Fruit fly (Drosophila melanogaster) whole organism, embryonic: ENCODE results near the gene Son.

Experiments
- Atf6 ChIP-seq: fragments of 200-800 bp; sonication (Bioruptor generic); IDR thresholded peaks from 2 replicates; pipeline ENCODE4 v1.3.6; 2022; ENCODE audit warnings: missing biosample characterization, missing genetic modification characterization
- B-H2 ChIP-seq: fragments of 200-800 bp; sonication (Bioruptor generic); optimal IDR thresholded peaks from 2 replicates; lab custom pipeline; 2018; ENCODE audit warnings: missing biosample characterization, mild to moderate bottlenecking, missing genetic modification characterization
- Blimp-1 ChIP-seq: fragments of 200-800 bp; sonication (Bioruptor generic); optimal IDR thresholded peaks from 3 replicates; lab custom pipeline; 2018; ENCODE audit warnings: missing biosample characterization, missing genetic modification characterization, mild to moderate bottlenecking, moderate library complexity, missing genetic modification reagents
- CG10274 ChIP-seq: fragments of 200-800 bp; sonication (Bioruptor generic); optimal IDR thresholded peaks from 3 replicates; lab custom pipeline; 2017; ENCODE audit warnings: missing biosample characterization, mild to moderate bottlenecking, missing genetic modification characterization
- CG11398 ChIP-seq: fragments of 200-800 bp; sonication (Bioruptor generic); optimal IDR thresholded peaks from 2 replicates; lab custom pipeline; 2016; ENCODE audit warnings: missing biosample characterization, missing genetic modification characterization
- CG11456 ChIP-seq: fragments of 200-800 bp; sonication (Bioruptor generic); IDR thresholded peaks from 3 replicates; pipeline ENCODE4 v1.3.6; 2022; ENCODE audit warnings: missing biosample characterization, missing genetic modification characterization
- CG13775 ChIP-seq: fragments of 200-800 bp; sonication (Bioruptor generic); optimal IDR thresholded peaks from 3 replicates; lab custom pipeline; 2017; ENCODE audit warnings: missing biosample characterization, mild to moderate bottlenecking, missing genetic modification characterization
- CG15601 ChIP-seq: fragments of 200-800 bp; sonication (Bioruptor generic); optimal IDR thresholded peaks from 3 replicates; lab custom pipeline; 2019; ENCODE audit warnings: missing biosample characterization, mild to moderate bottlenecking, missing genetic modification characterization, moderate library complexity
- CG18599 ChIP-seq: fragments of 200-800 bp; sonication (Bioruptor generic); optimal IDR thresholded peaks from 3 replicates; lab custom pipeline; 2017; ENCODE audit warnings: missing biosample characterization, missing genetic modification characterization, mild to moderate bottlenecking, moderate library complexity, missing genetic modification reagents
- CG18764 ChIP-seq: fragments of 200-800 bp; sonication (Bioruptor generic); optimal IDR thresholded peaks from 3 replicates; lab custom pipeline; 2016; ENCODE audit warnings: missing biosample characterization, missing genetic modification characterization
- CG2116 ChIP-seq: fragments of 200-800 bp; sonication (Bioruptor generic); optimal IDR thresholded peaks from 3 replicates; lab custom pipeline; 2018; ENCODE audit warnings: missing biosample characterization, mild to moderate bottlenecking, missing genetic modification characterization
- CG2678 ChIP-seq: fragments of 200-800 bp; sonication (Bioruptor generic); optimal IDR thresholded peaks from 3 replicates; lab custom pipeline; 2019; ENCODE audit warnings: missing biosample characterization, mild to moderate bottlenecking, missing genetic modification characterization, moderate library complexity
- CG4424 ChIP-seq: fragments of 200-800 bp; sonication (Bioruptor generic); optimal IDR thresholded peaks from 3 replicates; lab custom pipeline; 2016; ENCODE audit warnings: missing biosample characterization, missing genetic modification characterization
- CG5245 ChIP-seq: fragments of 200-800 bp; sonication (Bioruptor generic); optimal IDR thresholded peaks from 3 replicates; lab custom pipeline; 2016; ENCODE audit warnings: missing biosample characterization, missing genetic modification characterization
- CG6689 ChIP-seq: fragments of 200-800 bp; sonication (Bioruptor generic); IDR thresholded peaks from 2 replicates; pipeline ENCODE4 v1.3.6; 2022; ENCODE audit warnings: missing biosample characterization, missing genetic modification characterization
- CG6791 ChIP-seq: fragments of 200-800 bp; sonication (Bioruptor generic); IDR thresholded peaks from 3 replicates; pipeline ENCODE4 v1.3.6; 2022; ENCODE audit warnings: missing biosample characterization, missing genetic modification characterization; ENCODE audit not compliant: partially characterized antibody
- CG7271 ChIP-seq: fragments of 200-800 bp; sonication (Bioruptor generic); optimal IDR thresholded peaks from 2 replicates; lab custom pipeline; 2018; ENCODE audit warnings: missing biosample characterization, mild to moderate bottlenecking, missing genetic modification characterization, moderate library complexity
- CG7786 ChIP-seq: fragments of 200-800 bp; sonication (Bioruptor generic); optimal IDR thresholded peaks from 2 replicates; lab custom pipeline; 2016; ENCODE audit warnings: missing biosample characterization, missing genetic modification characterization
- CG8924 ChIP-seq: fragments of 200-800 bp; optimal IDR thresholded peaks from 3 replicates; lab custom pipeline; 2019; ENCODE audit warnings: missing biosample characterization, mild to moderate bottlenecking, missing genetic modification characterization, moderate library complexity
- CG9817 ChIP-seq: fragments of 200-800 bp; sonication (Bioruptor generic); optimal IDR thresholded peaks from 2 replicates; lab custom pipeline; 2018; ENCODE audit warnings: missing biosample characterization, mild to moderate bottlenecking, missing genetic modification characterization, moderate library complexity
- CG9932 ChIP-seq: fragments of 200-800 bp; sonication (Bioruptor generic); IDR thresholded peaks from 2 replicates; pipeline ENCODE4 v1.3.6; 2022; ENCODE audit warnings: missing biosample characterization, missing genetic modification characterization
- Fer2 ChIP-seq: fragments of 200-800 bp; sonication (Bioruptor generic); optimal IDR thresholded peaks from 2 replicates; lab custom pipeline; 2018; ENCODE audit warnings: missing biosample characterization, mild to moderate bottlenecking, missing genetic modification characterization, moderate library complexity
- Fer3 ChIP-seq: fragments of 200-800 bp; sonication (Bioruptor generic); optimal IDR thresholded peaks from 2 replicates; lab custom pipeline; 2018; ENCODE audit warnings: missing biosample characterization, mild to moderate bottlenecking, missing genetic modification characterization, moderate library complexity
- Hsf ChIP-seq: fragments of 200-800 bp; sonication (Bioruptor generic); optimal IDR thresholded peaks from 3 replicates; lab custom pipeline; 2016; ENCODE audit warnings: missing biosample characterization, missing genetic modification characterization
- Mes4 ChIP-seq: fragments of 200-800 bp; sonication (Bioruptor generic); optimal IDR thresholded peaks from 2 replicates; lab custom pipeline; 2016; ENCODE audit warnings: missing biosample characterization, missing genetic modification characterization
- Opbp ChIP-seq: fragments of 200-800 bp; sonication (Bioruptor generic); IDR thresholded peaks from 3 replicates; pipeline ENCODE4 v1.3.6; 2022; ENCODE audit warnings: missing biosample characterization, missing genetic modification characterization; ENCODE audit not compliant: partially characterized antibody
- Ravus ChIP-seq: fragments of 200-800 bp; sonication (Bioruptor generic); IDR thresholded peaks from 2 replicates; pipeline ENCODE4 v1.3.6; 2022; ENCODE audit warnings: missing biosample characterization, missing genetic modification characterization
- Sin3A ChIP-seq: fragments of >200 bp; optimal IDR thresholded peaks from 2 replicates; lab custom pipeline; 2018
- Usf ChIP-seq: fragments of 200-800 bp; sonication (Bioruptor generic); optimal IDR thresholded peaks from 2 replicates; lab custom pipeline; 2017; ENCODE audit warnings: missing genotype, missing biosample characterization, missing genetic modification characterization
- ash1 ChIP-seq: fragments of 200-800 bp; sonication (Bioruptor generic); optimal IDR thresholded peaks from 2 replicates; lab custom pipeline; 2018; ENCODE audit warnings: missing biosample characterization, mild to moderate bottlenecking, missing genetic modification characterization
- bigmax ChIP-seq: fragments of 200-800 bp; sonication (Bioruptor generic); optimal IDR thresholded peaks from 2 replicates; lab custom pipeline; 2018; ENCODE audit warnings: missing biosample characterization, mild to moderate bottlenecking, missing genetic modification characterization
- bsh ChIP-seq, 2 experiments: fragments of 200-800 bp; sonication (Bioruptor generic); optimal IDR thresholded peaks; 2 replicates each; lab custom pipeline; 2017 to 2018; ENCODE audit warnings: mild to moderate bottlenecking in 2 of 2, missing biosample characterization in 2 of 2, missing genetic modification characterization in 2 of 2, moderate library complexity in 1 of 2
- crol ChIP-seq: fragments of 200-800 bp; sonication (Bioruptor generic); IDR thresholded peaks from 2 replicates; pipeline ENCODE4 v1.3.6; 2022; ENCODE audit warnings: missing biosample characterization, missing genetic modification characterization
- dysf ChIP-seq: fragments of 200-800 bp; sonication (Bioruptor generic); IDR thresholded peaks from 3 replicates; pipeline ENCODE4 v1.3.6; 2022; ENCODE audit warnings: missing biosample characterization, missing genetic modification characterization
- fu2 ChIP-seq: fragments of 200-800 bp; sonication (Bioruptor generic); optimal IDR thresholded peaks from 2 replicates; lab custom pipeline; 2016; ENCODE audit warnings: missing biosample characterization, missing genetic modification characterization
- hb ChIP-seq: fragments of 200-800 bp; sonication (Bioruptor generic); IDR thresholded peaks from 3 replicates; pipeline ENCODE4 v1.3.6; 2022; ENCODE audit warnings: missing biosample characterization, missing genetic modification characterization; ENCODE audit not compliant: partially characterized antibody
- mld ChIP-seq: fragments of 200-800 bp; sonication (Bioruptor generic); IDR thresholded peaks from 3 replicates; pipeline ENCODE4 v1.3.6; 2022; ENCODE audit warnings: missing biosample characterization, missing genetic modification characterization; ENCODE audit not compliant: partially characterized antibody
- nerfin-1 ChIP-seq: fragments of 200-800 bp; sonication (Bioruptor generic); optimal IDR thresholded peaks from 3 replicates; lab custom pipeline; 2019; ENCODE audit warnings: missing biosample characterization, mild to moderate bottlenecking, missing genetic modification characterization, moderate library complexity
- row ChIP-seq: fragments of 200-800 bp; sonication (Bioruptor generic); IDR thresholded peaks from 3 replicates; pipeline ENCODE4 v1.3.6; 2022; ENCODE audit warnings: missing biosample characterization, missing genetic modification characterization
- salm ChIP-seq: fragments of 200-800 bp; sonication (Bioruptor generic); optimal IDR thresholded peaks from 2 replicates; lab custom pipeline; 2018; ENCODE audit warnings: missing biosample characterization, mild to moderate bottlenecking, missing genetic modification characterization
- schlank ChIP-seq: fragments of 200-800 bp; sonication (Bioruptor generic); optimal IDR thresholded peaks from 2 replicates; lab custom pipeline; 2018; ENCODE audit warnings: missing biosample characterization, mild to moderate bottlenecking, missing genetic modification characterization
- scrt ChIP-seq: fragments of 200-800 bp; sonication (Bioruptor generic); optimal IDR thresholded peaks from 2 replicates; lab custom pipeline; 2018; ENCODE audit warnings: missing biosample characterization, mild to moderate bottlenecking, missing genetic modification characterization, moderate library complexity
- slbo ChIP-seq: fragments of 200-800 bp; sonication (Bioruptor generic); IDR thresholded peaks from 2 replicates; pipeline ENCODE4 v1.3.6; 2022; ENCODE audit warnings: missing biosample characterization, missing genetic modification characterization
- sna ChIP-seq: fragments of 200-800 bp; sonication (Bioruptor generic); IDR thresholded peaks from 2 replicates; pipeline ENCODE4 v1.3.6; 2022; ENCODE audit warnings: missing biosample characterization, missing genetic modification characterization; ENCODE audit not compliant: partially characterized antibody
- ssp ChIP-seq: fragments of 200-800 bp; sonication (Bioruptor generic); IDR thresholded peaks from 2 replicates; pipeline ENCODE4 v1.3.6; 2022; ENCODE audit warnings: missing biosample characterization, missing genetic modification characterization
- twi ChIP-seq: fragments of 200-800 bp; optimal IDR thresholded peaks from 2 replicates; lab custom pipeline; 2019; ENCODE audit warnings: missing biosample characterization, mild to moderate bottlenecking, missing genetic modification characterization, moderate library complexity
- unpg ChIP-seq: fragments of 200-800 bp; sonication (Bioruptor generic); optimal IDR thresholded peaks from 3 replicates; lab custom pipeline; 2018; ENCODE audit warnings: missing biosample characterization, mild to moderate bottlenecking, missing genetic modification characterization, moderate library complexity
- vnd ChIP-seq: fragments of 200-800 bp; sonication (Bioruptor generic); IDR thresholded peaks from 3 replicates; pipeline ENCODE4 v1.3.6; 2022; ENCODE audit warnings: missing biosample characterization, missing genetic modification characterization; ENCODE audit not compliant: partially characterized antibody
- zfh1 ChIP-seq: fragments of 200-800 bp; sonication (Bioruptor generic); IDR thresholded peaks from 3 replicates; pipeline ENCODE4 v1.3.6; 2022; ENCODE audit warnings: missing biosample characterization, missing genetic modification characterization

The Son gene

dm6 chr3R:9626880-9627401 is 49.1 kb downstream of the Son start, which contains the start of the genes CG9427 and CG8319 (continued):
- TF ChIP-seq hb (GFP tag; lab: Robert Waterston, UW) (peak; percentile 74), nerfin-1 (peak; percentile 36), CG9932 (peak; percentile 73), CG7271 (tag; lab: Kevin White, UChicago) (no peak), CG11456 (GFP tag; lab: Robert Waterston, UW) (0 out of 3 replicates have a peak, but pooled peaks have one; percentile 40), Mes4 (GFP tag; lab: Kevin White, UChicago) (peak; percentile 49), Hsf (GFP tag; lab: Kevin White, UChicago) (peak; percentile 75), CG4424 (peak; percentile 70), CG13775 (peak; percentile 73), B-H2 (GFP tag; lab: Kevin White, UChicago) (peak; percentile 85), mld (GFP tag; lab: Robert Waterston, UW) (0 out of 3 replicates have a peak, but pooled peaks have one; percentile 40), Blimp-1 (GFP tag; lab: Kevin White, UChicago) (peak; percentile 59), salm (tag; lab: Kevin White, UChicago) (peak; percentile 33), ash1 (GFP tag; lab: Kevin White, UChicago) (no peak), Atf6 (GFP tag; lab: Robert Waterston, UW) (no peak; the same call in 1 of the 2 replicates), CG15601 (tag; lab: Kevin White, UChicago) (peak; percentile 33), CG7786 (peak; percentile 33), CG9817 (tag; lab: Kevin White, UChicago) (peak; percentile 55), bsh (GFP tag; optimal IDR thresholded peaks at IDR 0.05; lab: Kevin White, UChicago) (peak in 1 of 2 experiments; percentile 61), ssp (GFP tag; lab: Robert Waterston, UW) (peak; percentile 56), CG10274 (no peak), Sin3A (peak; percentile 13), CG18764 (GFP tag; lab: Kevin White, UChicago) (peak; percentile 62), CG5245 (GFP tag; lab: Kevin White, UChicago) (peak; percentile 20), fu2 (GFP tag; lab: Kevin White, UChicago) (peak; percentile 64), CG18599 (GFP tag; lab: Kevin White, UChicago) (peak; percentile 39), CG6689 (GFP tag; lab: Robert Waterston, UW) (peak; percentile 25; the same call in 1 of the 2 replicates), Usf (no peak), zfh1 (GFP tag; lab: Robert Waterston, UW) (peak; percentile 63; the same call in 1 of the 3 replicates), CG8924 (tag; lab: Kevin White, UChicago) (peak; percentile 76), CG2116 (GFP tag; lab: Kevin White, UChicago) (peak; percentile 92), slbo (peak; percentile 66), schlank (tag; lab: Kevin White, UChicago) (peak; percentile 57), twi (tag; lab: Kevin White, UChicago) (peak; percentile 20), row (GFP tag; lab: Robert Waterston, UW) (peak; percentile 82), Fer2 (tag; lab: Kevin White, UChicago) (peak; percentile 52), Fer3 (tag; lab: Kevin White, UChicago) (peak; percentile 20), dysf (GFP tag; lab: Robert Waterston, UW) (0 out of 3 replicates have a peak, but pooled peaks have one; percentile 21), unpg (GFP tag; lab: Kevin White, UChicago) (peak; percentile 63), CG6791 (GFP tag; lab: Robert Waterston, UW) (peak; percentile 73; the same call in 2 of the 3 replicates), sna (peak; percentile 94), scrt (GFP tag; lab: Kevin White, UChicago) (peak; percentile 40), CG2678 (tag; lab: Kevin White, UChicago) (peak; percentile 67), crol (GFP tag; lab: Robert Waterston, UW) (no peak), Ravus (GFP tag; lab: Robert Waterston, UW) (no peak), Opbp (GFP tag; lab: Robert Waterston, UW) (peak; percentile 48; the same call in 2 of the 3 replicates), vnd (GFP tag; lab: Robert Waterston, UW) (peak; percentile 76), bigmax (GFP tag; lab: Kevin White, UChicago) (no peak), CG11398 (GFP tag; lab: Kevin White, UChicago) (peak; percentile 22)
